Worm (Caenorhabditis elegans) whole organism, L1 larva: ENCODE measurements around the gene Y39A1A.9.

Experiments
- aly-2 ChIP-seq: fragments of 150-350 bp; optimal IDR thresholded peaks from 2 replicates; lab custom pipeline; 2014; ENCODE audit warnings: missing biosample characterization, missing genetic modification characterization
- ama-1 ChIP-seq: fragments of 150-350 bp; optimal IDR thresholded peaks from 2 replicates; lab custom pipeline; 2014
- ceh-8 ChIP-seq: fragments of 200-800 bp; sonication (Bioruptor generic); optimal IDR thresholded peaks from 2 replicates; lab custom pipeline; 2018; ENCODE audit warnings: mild to moderate bottlenecking, missing genetic modification characterization, moderate library complexity, missing compliant biosample characterization
- elt-2 ChIP-seq: sonication (generic microtip); optimal IDR thresholded peaks from 2 replicates; lab custom pipeline; 2016; ENCODE audit warnings: missing genetic modification characterization, mild to moderate bottlenecking, inconsistent platforms, missing compliant biosample characterization, missing genetic modification reagents
- elt-3 ChIP-seq, 6 experiments: fragments of 150-350 bp in 1 of 6; sonication (generic microtip); optimal IDR thresholded peaks; 2 replicates each; lab custom pipeline; 2017 to 2018; ENCODE audit warnings: missing biosample characterization in 6 of 6, missing genetic modification characterization in 6 of 6, inconsistent platforms in 1 of 6
- nhr-28 ChIP-seq: fragments of 150-350 bp; optimal IDR thresholded peaks from 2 replicates; lab custom pipeline; 2014; ENCODE audit warnings: missing biosample characterization, missing genetic modification characterization
- nhr-71 ChIP-seq: sonication (generic microtip); optimal IDR thresholded peaks from 2 replicates; lab custom pipeline; 2016; ENCODE audit warnings: mild to moderate bottlenecking, missing genetic modification characterization, moderate library complexity, missing compliant biosample characterization
- nhr-76 ChIP-seq: sonication (generic microtip); optimal IDR thresholded peaks from 2 replicates; lab custom pipeline; 2017; ENCODE audit warnings: missing biosample characterization, missing genetic modification characterization
- nhr-77 ChIP-seq: fragments of 150-350 bp; optimal IDR thresholded peaks from 2 replicates; lab custom pipeline; 2014; ENCODE audit warnings: missing biosample characterization, missing genetic modification characterization
- nhr-84 ChIP-seq: sonication (generic microtip); optimal IDR thresholded peaks from 2 replicates; lab custom pipeline; 2017; ENCODE audit warnings: missing biosample characterization, missing genetic modification characterization
- pqm-1 ChIP-seq: sonication (generic microtip); optimal IDR thresholded peaks from 3 replicates; lab custom pipeline; 2017; ENCODE audit warnings: missing biosample characterization, missing genetic modification characterization

- TF ChIP-seq ceh-8 (no peak), elt-2 (tag; lab: Kevin White, UChicago) (no peak), elt-3 (tag; optimal IDR thresholded peaks at IDR 0.05; lab: Kevin White, UChicago) (no peak), nhr-28 (tag; lab: Kevin White, UChicago) (no peak), nhr-77 (tag; lab: Kevin White, UChicago) (no peak), ama-1 (no peak), nhr-76 (tag; lab: Kevin White, UChicago) (no peak), aly-2 (tag; lab: Kevin White, UChicago) (no peak), nhr-84 (tag; lab: Kevin White, UChicago) (no peak), pqm-1 (tag; lab: Kevin White, UChicago) (no peak), nhr-71 (tag; lab: Kevin White, UChicago) (no peak)
Measured at ce11 chrIII:10586243-10586642, 47.1 kb downstream of the Y39A1A.9 start, which contains the start of gene Y45F3A.5.
